Comparison of ENCODE assay signal across 6 fruit fly cellular contexts in the genomic region with DNA sequence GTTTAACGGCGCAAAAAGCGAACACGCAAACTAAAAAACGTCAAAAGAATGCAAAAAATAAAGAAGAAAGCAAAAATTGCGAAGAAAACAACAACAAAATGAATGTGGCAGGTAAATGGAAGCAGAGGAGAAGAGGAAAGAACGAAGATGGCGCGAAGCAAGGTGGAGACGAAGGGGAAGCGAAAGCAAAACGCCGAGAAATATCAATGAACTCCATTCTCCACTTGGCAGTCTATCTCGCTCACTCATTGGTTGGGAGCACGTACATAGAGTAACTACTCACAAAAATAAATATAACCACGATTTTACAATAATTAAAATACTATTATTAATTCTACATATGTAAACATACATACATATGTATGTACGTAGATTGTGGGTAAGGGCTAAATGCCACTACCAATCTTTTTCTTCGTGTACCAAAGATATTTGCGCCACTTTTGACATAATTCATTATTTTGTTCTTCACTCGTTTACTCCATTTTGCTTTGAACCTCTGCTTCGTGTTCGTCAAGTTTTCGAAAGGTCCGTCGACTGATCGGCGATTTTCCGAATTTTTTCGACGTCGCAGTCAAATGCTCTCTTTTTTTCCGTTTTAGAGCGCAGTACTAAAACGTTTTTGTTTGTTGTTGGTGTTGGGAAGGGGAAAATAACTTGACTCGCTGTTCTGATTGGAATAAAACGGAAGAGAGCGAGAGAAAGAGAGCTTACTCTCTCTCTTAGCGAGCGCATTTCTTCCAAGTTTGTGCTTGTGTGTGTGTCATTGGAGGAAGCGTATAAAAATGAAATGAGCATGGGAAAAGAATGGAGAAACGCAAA.
TF ChIP-seq lines count a peak whose summit lies in the region.

No protein-coding gene starts in this region.

- TF ChIP-seq CTCF in whole organism, embryonic (GFP tag; optimal IDR thresholded peaks at IDR 0.05; lab: Kevin White, UChicago) = no peak

TF ChIP-seq in Kc167, 6 proteins besides CTCF, POLR2A, EP300 and RAD21:
- no peak for TF ChIP-seq Myc (optimal IDR thresholded peaks at IDR 0.05; lab: Kevin White, UChicago)
- TF ChIP-seq psq (optimal IDR thresholded peaks at IDR 0.05; lab: Kevin White, UChicago) = peak; percentile 49

TF ChIP-seq in whole organism, adult, 20 proteins besides CTCF, POLR2A, EP300 and RAD21:
- peak; percentile 99 for TF ChIP-seq pad (GFP tag; optimal IDR thresholded peaks at IDR 0.05; lab: Kevin White, UChicago)
- no peak for TF ChIP-seq toe (GFP tag; optimal IDR thresholded peaks at IDR 0.05; lab: Kevin White, UChicago)
- no peak for TF ChIP-seq Clk (GFP tag; optimal IDR thresholded peaks at IDR 0.05; lab: Kevin White, UChicago)
- no peak for TF ChIP-seq CG11617 (GFP tag; optimal IDR thresholded peaks at IDR 0.05; lab: Kevin White, UChicago)
- peak; percentile 74 for TF ChIP-seq kay (GFP tag; lab: Kevin White, UChicago; ENCODE audit: borderline replicate concordance)

TF ChIP-seq in whole organism, embryonic, 481 proteins besides CTCF, POLR2A, EP300 and RAD21 (continues in another document):
- TF ChIP-seq CG6791 (GFP tag; IDR thresholded peaks at IDR 0.05; lab: Robert Waterston, UW; ENCODE audit: partially characterized antibody) = peak; percentile 19; the same call in 1 of the 3 replicates
- peak; percentile 82 to 91 for TF ChIP-seq Trl (optimal IDR thresholded peaks at IDR 0.05; lab: Kevin White, UChicago)
- no peak for TF ChIP-seq Trl (GFP tag; optimal IDR thresholded peaks at IDR 0.05; lab: Kevin White, UChicago)
- TF ChIP-seq Deaf1 (tag; optimal IDR thresholded peaks at IDR 0.05; lab: Kevin White, UChicago) = peak; percentile 78
- TF ChIP-seq Nf-YB (GFP tag; optimal IDR thresholded peaks at IDR 0.05; lab: Kevin White, UChicago) = peak; percentile 51
- TF ChIP-seq sd (tag; optimal IDR thresholded peaks at IDR 0.05; lab: Kevin White, UChicago) = peak; percentile 37
- peak; percentile 94 for TF ChIP-seq CG3163 (GFP tag; optimal IDR thresholded peaks at IDR 0.05; lab: Kevin White, UChicago)
- TF ChIP-seq corto (GFP tag; optimal IDR thresholded peaks at IDR 0.05; lab: Kevin White, UChicago) = peak; percentile 39
- peak; percentile 9 for TF ChIP-seq gsb-n (tag; optimal IDR thresholded peaks at IDR 0.05; lab: Kevin White, UChicago)
- 0 out of 2 replicates have a peak, but pooled peaks have one; percentile 13 for TF ChIP-seq bbx (GFP tag; IDR thresholded peaks at IDR 0.05; lab: Robert Waterston, UW; ENCODE audit: partially characterized antibody)
- TF ChIP-seq Mes4 (GFP tag; optimal IDR thresholded peaks at IDR 0.05; lab: Kevin White, UChicago) = no peak
- peak; percentile 44 for TF ChIP-seq lbe (GFP tag; optimal IDR thresholded peaks at IDR 0.05; lab: Kevin White, UChicago)
- TF ChIP-seq psq (GFP tag; optimal IDR thresholded peaks at IDR 0.05; lab: Kevin White, UChicago) = peak; percentile 71
- peak; percentile 90 for TF ChIP-seq D19A (tag; optimal IDR thresholded peaks at IDR 0.05; lab: Kevin White, UChicago)
- peak; percentile 38 for TF ChIP-seq pros (GFP tag; optimal IDR thresholded peaks at IDR 0.05; lab: Kevin White, UChicago)
- peak; percentile 20 for TF ChIP-seq yki (optimal IDR thresholded peaks at IDR 0.05; lab: Kevin White, UChicago)
- no peak for TF ChIP-seq Hr39 (optimal IDR thresholded peaks at IDR 0.05; lab: Kevin White, UChicago)

TF ChIP-seq in whole organism, prepupa, 60 proteins besides CTCF, POLR2A, EP300 and RAD21:
- peak; percentile 40; the same call in 1 of the 3 replicates for TF ChIP-seq CG6163 (GFP tag; IDR thresholded peaks at IDR 0.05; lab: Robert Waterston, UW)
- TF ChIP-seq Hr39 (GFP tag; optimal IDR thresholded peaks at IDR 0.05; lab: Kevin White, UChicago) = no peak
- TF ChIP-seq CG6792 (GFP tag; optimal IDR thresholded peaks at IDR 0.05; lab: Kevin White, UChicago) = no peak
- TF ChIP-seq Sox14 (GFP tag; optimal IDR thresholded peaks at IDR 0.05; lab: Kevin White, UChicago) = peak; percentile 65
- no peak for TF ChIP-seq Eip75B (GFP tag; optimal IDR thresholded peaks at IDR 0.05; lab: Kevin White, UChicago)
- TF ChIP-seq CG8632 (GFP tag; optimal IDR thresholded peaks at IDR 0.05; lab: Kevin White, UChicago) = no peak
- no peak for TF ChIP-seq CG16779 (tag; optimal IDR thresholded peaks at IDR 0.05; lab: Kevin White, UChicago)
- TF ChIP-seq salr (GFP tag; optimal IDR thresholded peaks at IDR 0.05; lab: Kevin White, UChicago) = no peak
- no peak for TF ChIP-seq CG32006 (GFP tag; optimal IDR thresholded peaks at IDR 0.05; lab: Kevin White, UChicago)
- no peak for TF ChIP-seq Ets21C (GFP tag; optimal IDR thresholded peaks at IDR 0.05; lab: Kevin White, UChicago)
- no peak for TF ChIP-seq CG34406 (GFP tag; optimal IDR thresholded peaks at IDR 0.05; lab: Kevin White, UChicago)
- peak; percentile 11 to 21 for TF ChIP-seq ss (GFP tag; optimal IDR thresholded peaks at IDR 0.05; lab: Kevin White, UChicago)
- TF ChIP-seq Eip78C (GFP tag; lab: Kevin White, UChicago) = peak; percentile 65
- TF ChIP-seq dsx (GFP tag; optimal IDR thresholded peaks at IDR 0.05; lab: Kevin White, UChicago; ENCODE audit: poor library complexity, severe bottlenecking) = peak; percentile 2
- peak; percentile 14 for TF ChIP-seq Sox102F (GFP tag; optimal IDR thresholded peaks at IDR 0.05; lab: Kevin White, UChicago)

TF ChIP-seq in whole organism, pupa, 21 proteins besides CTCF, POLR2A, EP300 and RAD21:
- TF ChIP-seq CG8159 (tag; optimal IDR thresholded peaks at IDR 0.05; lab: Kevin White, UChicago) (peak; percentile 13), CG13204 (GFP tag; optimal IDR thresholded peaks at IDR 0.05; lab: Kevin White, UChicago) (peak; percentile 4), gl (tag; optimal IDR thresholded peaks at IDR 0.05; lab: Kevin White, UChicago) (no peak), CG4496 (GFP tag; IDR thresholded peaks at IDR 0.05; lab: Robert Waterston, UW) (0 out of 3 replicates have a peak, but pooled peaks have one; percentile 18), EcR (GFP tag; optimal IDR thresholded peaks at IDR 0.05; lab: Kevin White, UChicago) (peak; percentile 88)

TF ChIP-seq in whole organism, wandering third instar larva, 38 proteins besides CTCF, POLR2A, EP300 and RAD21:
- TF ChIP-seq dl (GFP tag; optimal IDR thresholded peaks at IDR 0.05; lab: Kevin White, UChicago; ENCODE audit: insufficient read depth in 1 of 2, partially characterized antibody in 2 of 2) (peak; percentile 76 to 79), Vsx2 (GFP tag; optimal IDR thresholded peaks at IDR 0.05; lab: Kevin White, UChicago; ENCODE audit: partially characterized antibody) (no peak), h (GFP tag; optimal IDR thresholded peaks at IDR 0.05; lab: Kevin White, UChicago) (no peak), CrebA (GFP tag; optimal IDR thresholded peaks at IDR 0.05; lab: Kevin White, UChicago; ENCODE audit: borderline replicate concordance) (no peak), usp (GFP tag; optimal IDR thresholded peaks at IDR 0.05; lab: Kevin White, UChicago) (no peak), Mio (GFP tag; optimal IDR thresholded peaks at IDR 0.05; lab: Kevin White, UChicago) (no peak), Rel (GFP tag; optimal IDR thresholded peaks at IDR 0.05; lab: Kevin White, UChicago) (no peak), Rel (tag; optimal IDR thresholded peaks at IDR 0.05; lab: Kevin White, UChicago) (no peak), br (GFP tag; optimal IDR thresholded peaks at IDR 0.05; lab: Kevin White, UChicago) (no peak), GATAd (GFP tag; optimal IDR thresholded peaks at IDR 0.05; lab: Kevin White, UChicago) (no peak), Dif (GFP tag; optimal IDR thresholded peaks at IDR 0.05; lab: Kevin White, UChicago; ENCODE audit: partially characterized antibody) (peak; percentile 75), woc (GFP tag; optimal IDR thresholded peaks at IDR 0.05; lab: Kevin White, UChicago) (no peak), psq (GFP tag; optimal IDR thresholded peaks at IDR 0.05; lab: Kevin White, UChicago) (peak; percentile 97), Jra (GFP tag; optimal IDR thresholded peaks at IDR 0.05; lab: Kevin White, UChicago) (no peak), dsf (GFP tag; optimal IDR thresholded peaks at IDR 0.05; lab: Kevin White, UChicago; ENCODE audit: borderline replicate concordance) (no peak), brk (GFP tag; optimal IDR thresholded peaks at IDR 0.05; lab: Kevin White, UChicago) (peak; percentile 2)
TF ChIP-seq in whole organism, wandering third instar larva: peak in this region for 4.
